Fruit fly (Drosophila melanogaster): ENCODE data around the gene CG31464.
A peak's percentile ranks its signal among the peaks of the same experiment; 100 is the strongest.

Gene CG31464

DNA sequence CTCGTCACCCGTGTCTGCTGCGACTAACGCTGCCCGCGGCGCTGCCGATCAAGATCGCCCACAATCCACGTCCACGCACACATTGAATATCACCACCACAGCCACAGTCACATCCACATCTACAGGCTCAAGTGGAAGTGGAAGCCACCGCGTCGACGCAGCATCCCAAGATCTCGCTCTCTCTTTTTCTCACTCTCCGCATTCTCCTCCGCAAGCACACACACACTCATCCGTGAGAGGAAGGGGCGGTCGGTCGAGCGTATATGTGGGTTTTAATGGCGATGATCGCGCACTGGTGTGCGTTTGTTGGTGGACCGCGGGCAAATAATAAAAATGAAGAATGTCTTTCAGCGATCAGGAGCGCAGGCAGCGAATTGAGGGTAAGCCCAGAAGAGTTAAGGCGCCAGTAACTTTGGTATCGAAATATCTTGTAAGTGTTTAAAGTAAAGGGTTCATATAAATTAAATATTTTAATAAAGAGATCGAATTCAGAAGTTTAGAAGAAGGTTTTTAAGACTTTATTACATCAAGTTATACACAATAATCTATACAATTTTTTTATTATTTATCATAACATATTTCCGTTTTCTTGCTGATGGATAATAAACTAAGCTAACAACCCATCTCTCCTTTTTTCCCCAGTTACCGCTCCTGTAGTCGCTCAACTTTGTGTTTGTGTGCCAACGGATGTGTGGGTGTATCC, 42.9 kb downstream of the CG31464 start, which contains the start of gene Poxm (continued):
- TF ChIP-seq nerfin-1 (tag; optimal IDR thresholded peaks at IDR 0.05) (peak; percentile 90), CG8089 (GFP tag; optimal IDR thresholded peaks at IDR 0.05) (peak; percentile 32), CG9215 (GFP tag; IDR thresholded peaks at IDR 0.05) (peak; percentile 89), Side (GFP tag; optimal IDR thresholded peaks at IDR 0.05) (peak; percentile 54), Atf6 (GFP tag; IDR thresholded peaks at IDR 0.05) (peak; percentile 79), H15 (GFP tag; IDR thresholded peaks at IDR 0.05) (peak; percentile 84), tin (GFP tag; optimal IDR thresholded peaks at IDR 0.05) (peak; percentile 89), CG17912 (GFP tag; optimal IDR thresholded peaks at IDR 0.05) (no peak), trh (GFP tag; optimal IDR thresholded peaks at IDR 0.05) (peak; percentile 80), CG2129 (GFP tag; IDR thresholded peaks at IDR 0.05; ENCODE audit: partially characterized antibody) (no peak), gsb-n (tag; optimal IDR thresholded peaks at IDR 0.05) (peak; percentile 88), CG12659 (GFP tag; optimal IDR thresholded peaks at IDR 0.05) (peak; percentile 92), CG6689 (GFP tag; IDR thresholded peaks at IDR 0.05) (peak; percentile 94), CHES-1-like (GFP tag; optimal IDR thresholded peaks at IDR 0.05) (no peak), Myb (GFP tag; optimal IDR thresholded peaks at IDR 0.05) (peak; percentile 19), Dad (GFP tag; optimal IDR thresholded peaks at IDR 0.05) (peak; percentile 75), fd96Cb (tag; optimal IDR thresholded peaks at IDR 0.05) (peak; percentile 95), slbo (GFP tag; IDR thresholded peaks at IDR 0.05) (peak; percentile 87), chinmo (GFP tag; IDR thresholded peaks at IDR 0.05; ENCODE audit: partially characterized antibody) (no peak), pros (GFP tag; optimal IDR thresholded peaks at IDR 0.05) (no peak), Blimp-1 (GFP tag; optimal IDR thresholded peaks at IDR 0.05) (peak; percentile 87), Ets97D (GFP tag; optimal IDR thresholded peaks at IDR 0.05) (peak; percentile 33), CG6272 (GFP tag; IDR thresholded peaks at IDR 0.05) (peak; percentile 83), YL-1 (GFP tag; optimal IDR thresholded peaks at IDR 0.05) (peak; percentile 21), Opbp (GFP tag; IDR thresholded peaks at IDR 0.05; ENCODE audit: partially characterized antibody) (no peak), Scr (GFP tag; IDR thresholded peaks at IDR 0.05; ENCODE audit: partially characterized antibody) (no peak; the same call in 1 of the 2 replicates), CG17612 (GFP tag; IDR thresholded peaks at IDR 0.05) (no peak; the same call in 1 of the 2 replicates), HLHmδ (GFP tag; optimal IDR thresholded peaks at IDR 0.05) (no peak), pita (GFP tag; optimal IDR thresholded peaks at IDR 0.05) (no peak), CG7372 (GFP tag; IDR thresholded peaks at IDR 0.05) (peak; percentile 89), Poxn (GFP tag; IDR thresholded peaks at IDR 0.05) (no peak), CG12104 (GFP tag; optimal IDR thresholded peaks at IDR 0.05) (peak; percentile 87), stwl (tag; optimal IDR thresholded peaks at IDR 0.05) (no peak), Lpt (GFP tag; optimal IDR thresholded peaks at IDR 0.05) (no peak), bcd (GFP tag; optimal IDR thresholded peaks at IDR 0.05) (peak; percentile 93), CG8388 (GFP tag; optimal IDR thresholded peaks at IDR 0.05) (peak; percentile 88), mam (GFP tag; optimal IDR thresholded peaks at IDR 0.05) (peak; percentile 60), CG33213 (GFP tag; optimal IDR thresholded peaks at IDR 0.05) (peak; percentile 21), ato (GFP tag; IDR thresholded peaks at IDR 0.05; ENCODE audit: partially characterized antibody) (no peak), CG15011 (GFP tag; optimal IDR thresholded peaks at IDR 0.05) (peak; percentile 84), CG12071 (GFP tag; optimal IDR thresholded peaks at IDR 0.05) (peak; percentile 23), Dip3 (GFP tag; optimal IDR thresholded peaks at IDR 0.05) (peak; percentile 19), CG4404 (GFP tag; IDR thresholded peaks at IDR 0.05) (peak; percentile 96), Fer2 (tag; optimal IDR thresholded peaks at IDR 0.05) (peak; percentile 75), sr (GFP tag; IDR thresholded peaks at IDR 0.05) (peak; percentile 95), Dfd (GFP tag; optimal IDR thresholded peaks at IDR 0.05) (peak in 1 of 2 experiments; percentile 83), Dll (GFP tag; IDR thresholded peaks at IDR 0.05; ENCODE audit: partially characterized antibody) (no peak), cas (GFP tag; IDR thresholded peaks at IDR 0.05) (peak; percentile 64; the same call in 1 of the 2 replicates), CG2889 (GFP tag; IDR thresholded peaks at IDR 0.05) (0 out of 3 replicates have a peak, but pooled peaks have one; percentile 51), fru (optimal IDR thresholded peaks at IDR 0.05) (no peak)
